Fruit fly (Drosophila melanogaster) whole organism, pupa: Measurements from ENCODE around the gene Arr2.

Experiments
- CG12605 ChIP-seq: fragments of 200-800 bp; sonication (Bioruptor generic); IDR thresholded peaks from 2 replicates; pipeline ENCODE4 v1.3.6; 2022; ENCODE audit warnings: missing biosample characterization, missing genetic modification characterization
- CG13204 ChIP-seq: fragments of 200-800 bp; sonication (Bioruptor generic); optimal IDR thresholded peaks from 2 replicates; lab custom pipeline; 2018; ENCODE audit warnings: missing biosample characterization, mild to moderate bottlenecking, missing genetic modification characterization, moderate library complexity
- CG15710 ChIP-seq: fragments of 200-800 bp; sonication (Bioruptor generic); optimal IDR thresholded peaks from 2 replicates; lab custom pipeline; 2018; ENCODE audit warnings: missing biosample characterization, mild to moderate bottlenecking, missing genetic modification characterization, moderate library complexity
- EcR ChIP-seq: fragments of 200-800 bp; sonication (Bioruptor generic); optimal IDR thresholded peaks from 3 replicates; lab custom pipeline; 2019; ENCODE audit warnings: missing biosample characterization, missing genetic modification characterization, mild to moderate bottlenecking, moderate library complexity, missing genetic modification reagents

DNA sequence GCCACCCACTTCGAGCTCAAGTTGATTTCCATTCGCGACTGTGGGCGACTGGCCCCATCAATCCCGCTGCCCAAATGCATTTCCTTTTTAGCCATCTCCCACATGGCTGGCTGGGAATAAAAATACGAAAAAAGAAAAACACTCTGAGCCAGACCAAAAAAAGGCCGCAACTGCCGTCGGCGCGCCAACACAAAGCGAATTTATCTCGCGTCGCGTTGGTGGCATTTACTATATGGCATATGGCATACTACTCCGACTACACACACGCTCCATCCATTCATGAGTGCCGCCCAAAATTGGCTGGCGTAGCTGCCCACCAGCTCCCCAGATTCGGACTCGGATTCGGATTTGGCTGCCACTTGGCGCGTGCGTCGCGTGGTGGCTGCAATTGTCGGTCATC lies 27.8 kb upstream of the Arr2 start:
- no peak for TF ChIP-seq CG15710 (tag; lab: Kevin White, UChicago)
- no peak for TF ChIP-seq EcR (GFP tag; lab: Kevin White, UChicago)
- no peak for TF ChIP-seq CG12605 (GFP tag; lab: Robert Waterston, UW)
- TF ChIP-seq CG13204 (GFP tag; lab: Kevin White, UChicago), result no peak
